Worm (Caenorhabditis elegans): Measurements from ENCODE around the gene nspd-4.
"Not testable (repeated sequence)": the region's sequence is repeated elsewhere in the genome, so short reads cannot be mapped to it uniquely, and the experiment has no call there.

Gene nspd-4

ce11 chrII:4842143-4842658, at the start of gene nspd-4, which contains the start of gene T23B7.2:
nspd-4 (plus strand) TSS chrII:4842608.
T23B7.2 (minus strand) TSS chrII:4842243.
- not testable (repeated sequence) for TF ChIP-seq ztf-3 (GFP tag; optimal IDR thresholded peaks at IDR 0.05); attf-3 (GFP tag; conservative IDR thresholded peaks at IDR 0.05); xnd-1 (tag; optimal IDR thresholded peaks at IDR 0.05)

- TF ChIP-seq attf-6 (GFP tag; IDR thresholded peaks at IDR 0.05) (0 out of 2 replicates have a peak, but pooled peaks have one; percentile 12), nhr-90 (tag; optimal IDR thresholded peaks at IDR 0.05) (no peak), lsl-1 (GFP tag; optimal IDR thresholded peaks at IDR 0.05) (no peak), ztf-6 (GFP tag; IDR thresholded peaks at IDR 0.05) (no peak)
Measured at ce11 chrII:4793320-4793719, 49.1 kb upstream of the nspd-4 start.

ce11 chrII:4795461-4795860, 46.9 kb upstream of the nspd-4 start, which contains the start of gene C33F10.4:
C33F10.4 (plus strand) TSS chrII:4795761.
- no peak for TF ChIP-seq F33H1.4 (GFP tag; IDR thresholded peaks at IDR 0.05)

- TF ChIP-seq Y95B8A.8 (GFP tag; IDR thresholded peaks at IDR 0.05) (no peak), lin-35 (GFP tag; optimal IDR thresholded peaks at IDR 0.05) (no peak), rpc-1 (optimal IDR thresholded peaks at IDR 0.05) (no peak), rpc-1 (tag; optimal IDR thresholded peaks at IDR 0.05) (no peak), hlh-26 (GFP tag; conservative IDR thresholded peaks at IDR 0.05) (no peak), sdz-38 (tag; optimal IDR thresholded peaks at IDR 0.05) (no peak), F10E7.11 (tag; optimal IDR thresholded peaks at IDR 0.05) (no peak), ztf-6 (GFP tag; IDR thresholded peaks at IDR 0.05) (no peak), ceh-40 (GFP tag; IDR thresholded peaks at IDR 0.05) (no peak), D2030.7 (GFP tag; IDR thresholded peaks at IDR 0.05) (no peak), ccch-3 (GFP tag; optimal IDR thresholded peaks at IDR 0.05) (no peak), ceh-100 (GFP tag; IDR thresholded peaks at IDR 0.05) (no peak)
Measured at ce11 chrII:4797071-4797470, 45.3 kb upstream of the nspd-4 start, which contains the start of gene C33F10.14. C33F10.14 (plus strand) TSS chrII:4797371.

- TF ChIP-seq sea-2 (GFP tag; IDR thresholded peaks at IDR 0.05): no peak
- TF ChIP-seq aptf-2 (GFP tag; conservative IDR thresholded peaks at IDR 0.05): no peak
- no peak for TF ChIP-seq aptf-3 (GFP tag; IDR thresholded peaks at IDR 0.05)
- TF ChIP-seq F23B12.7 (tag; optimal IDR thresholded peaks at IDR 0.05; ENCODE audit: insufficient read depth): no peak
- no peak for TF ChIP-seq lin-54 (GFP tag; optimal IDR thresholded peaks at IDR 0.05)
- no peak for TF ChIP-seq madf-3 (GFP tag; IDR thresholded peaks at IDR 0.05)
Measured at ce11 chrII:4800524-4800923, 41.9 kb upstream of the nspd-4 start.

- no peak for TF ChIP-seq F55B11.4 (tag; optimal IDR thresholded peaks at IDR 0.05; ENCODE audit: borderline replicate concordance, insufficient read depth)
- peak; percentile 63 for TF ChIP-seq nhr-80 (tag; optimal IDR thresholded peaks at IDR 0.05)
Measured at ce11 chrII:4802917-4803316, 39.5 kb upstream of the nspd-4 start.

ce11 chrII:4805799-4806198, 36.6 kb upstream of the nspd-4 start:
- TF ChIP-seq K12H6.12 (tag; optimal IDR thresholded peaks at IDR 0.05) (no peak), ZK185.1 (tag; optimal IDR thresholded peaks at IDR 0.05; ENCODE audit: poor library complexity, severe bottlenecking) (no peak), C06A6.2 (GFP tag; conservative IDR thresholded peaks at IDR 0.05) (no peak), F33H1.4 (GFP tag; IDR thresholded peaks at IDR 0.05) (no peak), cebp-2 (GFP tag; IDR thresholded peaks at IDR 0.05) (no peak), lsy-27 (tag; optimal IDR thresholded peaks at IDR 0.05; ENCODE audit: borderline replicate concordance, insufficient read depth) (no peak), cebp-1 (GFP tag; IDR thresholded peaks at IDR 0.05) (no peak), cebp-1 (tag; optimal IDR thresholded peaks at IDR 0.05) (no peak), F57A8.1 (GFP tag; optimal IDR thresholded peaks at IDR 0.05) (no peak), egl-44 (GFP tag; IDR thresholded peaks at IDR 0.05) (no peak), unc-62 (GFP tag; optimal IDR thresholded peaks at IDR 0.05) (no peak), F52B5.7 (tag; optimal IDR thresholded peaks at IDR 0.05) (no peak)
